Fruit fly (Drosophila melanogaster) whole organism, pupa: Measurements from ENCODE around the gene ball.

ENCODE experiments used
- CG10348 ChIP-seq: fragments of 200-800 bp; sonication (Bioruptor generic); IDR thresholded peaks from 2 replicates; pipeline ENCODE4 v1.3.6; 2022; ENCODE audit warnings: missing biosample characterization, missing genetic modification characterization
- CG12605 ChIP-seq: fragments of 200-800 bp; sonication (Bioruptor generic); IDR thresholded peaks from 2 replicates; pipeline ENCODE4 v1.3.6; 2022; ENCODE audit warnings: missing biosample characterization, missing genetic modification characterization
- CG13204 ChIP-seq: fragments of 200-800 bp; sonication (Bioruptor generic); optimal IDR thresholded peaks from 2 replicates; lab custom pipeline; 2018; ENCODE audit warnings: missing biosample characterization, mild to moderate bottlenecking, missing genetic modification characterization, moderate library complexity
- CG14655 ChIP-seq: fragments of 200-800 bp; sonication (Bioruptor generic); optimal IDR thresholded peaks from 3 replicates; lab custom pipeline; 2017; ENCODE audit warnings: mild to moderate bottlenecking, missing biosample characterization, missing genetic modification reagents, missing genetic modification characterization
- CG15710 ChIP-seq: fragments of 200-800 bp; sonication (Bioruptor generic); optimal IDR thresholded peaks from 2 replicates; lab custom pipeline; 2018; ENCODE audit warnings: missing biosample characterization, mild to moderate bottlenecking, missing genetic modification characterization, moderate library complexity
- CG17806 ChIP-seq: fragments of 200-800 bp; sonication (Bioruptor generic); optimal IDR thresholded peaks from 2 replicates; lab custom pipeline; 2018; ENCODE audit warnings: missing biosample characterization, mild to moderate bottlenecking, missing genetic modification characterization, moderate library complexity
- CG32121 ChIP-seq: fragments of 200-800 bp; sonication (Bioruptor generic); IDR thresholded peaks from 2 replicates; pipeline ENCODE4 v1.3.6; 2022; ENCODE audit warnings: missing biosample characterization, missing genetic modification characterization
- CG34367 ChIP-seq: fragments of 200-800 bp; sonication (Bioruptor generic); optimal IDR thresholded peaks from 2 replicates; lab custom pipeline; 2018; ENCODE audit warnings: missing biosample characterization, mild to moderate bottlenecking, missing genetic modification characterization
- CG4496 ChIP-seq: fragments of 200-800 bp; sonication (Bioruptor generic); IDR thresholded peaks from 3 replicates; pipeline ENCODE4 v1.3.6; 2022; ENCODE audit warnings: missing biosample characterization, missing genetic modification characterization
- CG8159 ChIP-seq: fragments of 200-800 bp; sonication (Bioruptor generic); optimal IDR thresholded peaks from 3 replicates; lab custom pipeline; 2018; ENCODE audit warnings: missing biosample characterization, mild to moderate bottlenecking, missing genetic modification characterization, moderate library complexity
- CG8301 ChIP-seq: fragments of 200-800 bp; sonication (Bioruptor generic); optimal IDR thresholded peaks from 2 replicates; lab custom pipeline; 2018; ENCODE audit warnings: missing biosample characterization, mild to moderate bottlenecking, missing genetic modification characterization
- CG9948 ChIP-seq: fragments of 200-800 bp; sonication (Bioruptor generic); optimal IDR thresholded peaks from 2 replicates; lab custom pipeline; 2018; ENCODE audit warnings: missing biosample characterization, mild to moderate bottlenecking, missing genetic modification characterization, moderate library complexity
- D1 ChIP-seq: fragments of 200-800 bp; sonication (Bioruptor generic); optimal IDR thresholded peaks from 2 replicates; lab custom pipeline; 2018; ENCODE audit warnings: missing biosample characterization, mild to moderate bottlenecking, missing genetic modification characterization, moderate library complexity
- EcR ChIP-seq: fragments of 200-800 bp; sonication (Bioruptor generic); optimal IDR thresholded peaks from 3 replicates; lab custom pipeline; 2019; ENCODE audit warnings: missing biosample characterization, missing genetic modification characterization, mild to moderate bottlenecking, moderate library complexity, missing genetic modification reagents
- Ets98B ChIP-seq: fragments of 200-800 bp; sonication (Bioruptor generic); IDR thresholded peaks from 2 replicates; pipeline ENCODE4 v1.3.6; 2022; ENCODE audit warnings: missing biosample characterization, missing genetic modification characterization
- Pif1A ChIP-seq: fragments of 200-800 bp; sonication (Bioruptor generic); optimal IDR thresholded peaks from 3 replicates; lab custom pipeline; 2016; ENCODE audit warnings: missing biosample characterization, missing genetic modification characterization
- Pif1B ChIP-seq: fragments of 200-800 bp; sonication (Bioruptor generic); optimal IDR thresholded peaks from 3 replicates; lab custom pipeline; 2016; ENCODE audit warnings: missing biosample characterization, missing genetic modification characterization
- Snoo ChIP-seq: fragments of 200-800 bp; sonication (Bioruptor generic); optimal IDR thresholded peaks from 3 replicates; lab custom pipeline; 2017; ENCODE audit warnings: missing biosample characterization, mild to moderate bottlenecking, missing genetic modification characterization, inconsistent platforms
- fd96Ca ChIP-seq: fragments of 200-800 bp; sonication (Bioruptor generic); IDR thresholded peaks from 3 replicates; pipeline ENCODE4 v1.3.6; 2022; ENCODE audit warnings: missing biosample characterization, missing genetic modification characterization
- gl ChIP-seq: fragments of 200-800 bp; sonication (Bioruptor generic); optimal IDR thresholded peaks from 2 replicates; lab custom pipeline; 2018; ENCODE audit warnings: missing biosample characterization, mild to moderate bottlenecking, missing genetic modification characterization
- rn ChIP-seq: fragments of 200-800 bp; sonication (Bioruptor generic); IDR thresholded peaks from 2 replicates; pipeline ENCODE4 v1.3.6; 2022; ENCODE audit warnings: missing biosample characterization, missing genetic modification characterization

ball gene

DNA sequence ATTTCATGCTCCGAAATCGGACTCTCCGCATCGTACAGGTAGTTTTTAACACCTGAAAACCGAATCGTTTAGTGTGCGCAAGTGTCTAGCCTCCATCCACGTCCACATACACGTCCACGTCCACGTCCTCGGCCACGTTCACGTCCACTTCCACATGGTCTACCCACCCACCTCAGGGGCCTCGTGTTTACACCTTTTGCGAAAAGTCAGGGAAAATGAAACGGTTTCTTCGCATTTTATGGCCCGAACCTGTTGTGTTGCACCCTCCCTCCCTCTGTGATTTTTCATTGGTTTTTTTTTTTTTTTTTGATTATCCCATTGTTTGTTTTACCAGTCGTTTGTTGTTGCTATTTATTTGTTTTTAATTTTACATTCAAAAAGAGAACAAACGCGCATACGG lies 20.5 kb upstream of the ball start:
- no peak for TF ChIP-seq rn (GFP tag; lab: Robert Waterston, UW)
- no peak for TF ChIP-seq CG32121 (GFP tag; lab: Robert Waterston, UW)
- TF ChIP-seq CG15710 (tag; lab: Kevin White, UChicago): no peak
- TF ChIP-seq Pif1A (GFP tag; lab: Kevin White, UChicago): no peak
- no peak for TF ChIP-seq Pif1B (GFP tag; lab: Kevin White, UChicago)
- no peak for TF ChIP-seq fd96Ca
- TF ChIP-seq CG13204 (GFP tag; lab: Kevin White, UChicago): no peak
- no peak for TF ChIP-seq CG8301 (tag; lab: Kevin White, UChicago)
- TF ChIP-seq Snoo (tag; lab: Kevin White, UChicago): no peak
- TF ChIP-seq gl (tag; lab: Kevin White, UChicago): no peak

DNA sequence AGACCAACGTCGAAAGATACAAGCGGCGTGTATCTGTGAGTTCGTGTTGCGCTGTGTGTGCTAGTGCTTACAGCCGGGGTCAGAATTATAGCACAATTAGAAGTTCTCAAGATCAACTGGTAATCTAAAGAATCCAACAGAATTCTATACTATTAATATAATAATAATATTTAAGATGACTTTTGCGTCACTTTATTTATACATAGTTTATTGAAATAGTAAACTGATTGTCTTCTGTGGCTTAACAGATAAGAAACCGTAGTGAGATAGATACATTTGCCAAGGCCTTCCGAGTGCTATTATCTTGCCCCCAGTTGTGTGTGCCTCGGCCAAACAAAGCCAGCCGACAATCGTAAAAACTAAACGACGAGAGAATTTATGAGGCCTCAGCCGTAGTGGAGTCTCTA lies 19.7 kb upstream of the ball start:
- peak; percentile 36 for TF ChIP-seq D1
- TF ChIP-seq Pif1A (GFP tag; lab: Kevin White, UChicago): peak; percentile 62
- peak; percentile 58 for TF ChIP-seq Snoo (tag; lab: Kevin White, UChicago)
- TF ChIP-seq CG4496: peak; percentile 68
- peak; percentile 58 for TF ChIP-seq CG13204 (GFP tag; lab: Kevin White, UChicago)
- peak; percentile 90 for TF ChIP-seq CG14655 (GFP tag; lab: Kevin White, UChicago)
- TF ChIP-seq CG32121 (GFP tag; lab: Robert Waterston, UW): peak; percentile 68
- TF ChIP-seq EcR: peak; percentile 72
- peak; percentile 88 for TF ChIP-seq CG9948 (tag; lab: Kevin White, UChicago)
- TF ChIP-seq CG15710 (tag; lab: Kevin White, UChicago): peak; percentile 85
- TF ChIP-seq Pif1B (GFP tag; lab: Kevin White, UChicago): peak; percentile 77
- TF ChIP-seq Ets98B (GFP tag; lab: Robert Waterston, UW): peak; percentile 63
- TF ChIP-seq CG17806 (tag; lab: Kevin White, UChicago): peak; percentile 82
- peak; percentile 88 for TF ChIP-seq CG8159 (tag; lab: Kevin White, UChicago)
- peak; percentile 41 for TF ChIP-seq rn (GFP tag; lab: Robert Waterston, UW)
- peak; percentile 64 for TF ChIP-seq CG12605 (GFP tag; lab: Robert Waterston, UW)
- TF ChIP-seq CG8301 (tag; lab: Kevin White, UChicago): peak; percentile 80
- TF ChIP-seq CG10348 (GFP tag; lab: Robert Waterston, UW): no peak
- TF ChIP-seq gl (tag; lab: Kevin White, UChicago): peak; percentile 69
- peak; percentile 80 for TF ChIP-seq fd96Ca
- peak; percentile 76 for TF ChIP-seq CG34367 (tag; lab: Kevin White, UChicago)

DNA sequence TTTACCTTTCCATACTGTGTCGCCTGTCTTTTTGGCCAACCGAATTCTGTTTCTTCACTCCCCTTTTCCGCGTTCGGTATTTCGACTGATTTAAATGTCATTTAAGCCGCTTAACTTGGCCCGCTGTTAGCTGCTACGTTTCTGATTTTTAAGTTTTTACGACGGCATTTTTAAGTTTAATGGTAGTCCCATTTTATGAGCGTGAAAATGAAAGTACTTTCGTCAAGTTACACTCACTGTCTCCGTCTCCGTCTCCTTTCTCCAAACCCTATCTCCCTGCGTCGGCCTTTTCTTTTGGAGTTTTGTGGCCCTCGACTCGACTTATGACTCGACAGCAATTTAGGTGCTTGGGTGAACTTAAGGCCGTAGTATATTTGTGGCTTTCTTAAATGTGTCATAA lies 18.6 kb upstream of the ball start:
- TF ChIP-seq CG34367 (tag; lab: Kevin White, UChicago) (no peak), Snoo (tag; lab: Kevin White, UChicago) (no peak), gl (tag; lab: Kevin White, UChicago) (no peak), EcR (no peak), Pif1A (GFP tag; lab: Kevin White, UChicago) (no peak), CG14655 (GFP tag; lab: Kevin White, UChicago) (no peak), CG17806 (tag; lab: Kevin White, UChicago) (no peak), fd96Ca (no peak), rn (GFP tag; lab: Robert Waterston, UW) (no peak), CG8301 (tag; lab: Kevin White, UChicago) (no peak), CG8159 (tag; lab: Kevin White, UChicago) (no peak), Pif1B (GFP tag; lab: Kevin White, UChicago) (no peak), CG4496 (no peak)

DNA sequence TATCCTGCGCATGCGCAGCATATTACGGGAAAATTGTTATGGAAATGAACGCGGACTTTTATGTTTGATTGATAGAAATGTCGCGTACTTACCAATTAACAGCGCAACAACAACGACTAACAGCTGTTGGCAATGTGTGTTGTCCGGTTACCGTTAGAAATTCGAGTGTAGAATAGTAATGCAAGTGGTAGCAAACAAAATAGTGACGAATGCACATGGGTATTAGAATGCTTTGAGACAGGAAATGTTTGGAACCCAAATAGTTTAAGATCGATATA lies 16.3 kb upstream of the ball start:
- no peak for TF ChIP-seq CG8159 (tag; lab: Kevin White, UChicago)
- 0 out of 3 replicates have a peak, but pooled peaks have one; percentile 16 for TF ChIP-seq CG4496
- no peak for TF ChIP-seq CG13204 (GFP tag; lab: Kevin White, UChicago)
- no peak for TF ChIP-seq Pif1B (GFP tag; lab: Kevin White, UChicago)
- TF ChIP-seq CG10348 (GFP tag; lab: Robert Waterston, UW): no peak

DNA sequence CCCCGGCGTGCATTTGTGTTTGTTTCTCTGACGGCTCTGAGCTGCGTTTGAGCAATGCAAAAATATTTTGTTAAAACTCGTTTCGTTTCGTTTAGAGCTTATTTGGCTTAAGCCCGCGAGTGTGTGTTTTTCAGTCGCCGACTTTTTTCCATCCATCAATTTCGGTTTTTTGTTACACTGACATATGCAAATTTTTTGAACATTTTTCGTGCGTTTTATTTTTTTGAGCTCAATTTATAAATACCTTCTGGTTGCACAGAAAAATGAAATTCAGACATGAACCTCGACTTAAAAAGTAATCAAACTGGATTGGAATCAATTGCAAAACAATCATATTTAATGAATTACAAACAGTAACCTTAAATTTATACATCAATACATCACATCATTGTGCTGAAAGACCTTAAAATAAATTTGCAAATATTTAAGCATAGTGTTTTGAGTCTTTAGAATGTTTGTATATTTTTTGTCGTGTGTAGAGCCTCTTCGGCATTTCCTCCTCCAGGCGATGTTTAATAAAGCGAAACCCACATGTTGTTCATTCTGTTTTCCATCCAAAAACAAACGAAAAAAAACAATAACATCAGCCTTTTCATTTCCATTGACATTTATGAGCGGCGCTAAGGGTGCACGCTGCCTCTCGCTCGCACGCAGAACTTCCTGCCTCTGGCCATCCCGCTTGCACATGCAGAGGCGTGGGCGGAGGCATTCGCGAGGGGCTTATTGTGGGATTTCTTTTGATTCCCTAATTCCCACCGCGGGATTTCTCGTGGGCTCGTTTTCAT lies 15.8 kb upstream of the ball start:
- peak; percentile 17 for TF ChIP-seq CG13204 (GFP tag; lab: Kevin White, UChicago)
- no peak for TF ChIP-seq CG12605 (GFP tag; lab: Robert Waterston, UW)
- peak; percentile 10 for TF ChIP-seq CG8159 (tag; lab: Kevin White, UChicago)

DNA sequence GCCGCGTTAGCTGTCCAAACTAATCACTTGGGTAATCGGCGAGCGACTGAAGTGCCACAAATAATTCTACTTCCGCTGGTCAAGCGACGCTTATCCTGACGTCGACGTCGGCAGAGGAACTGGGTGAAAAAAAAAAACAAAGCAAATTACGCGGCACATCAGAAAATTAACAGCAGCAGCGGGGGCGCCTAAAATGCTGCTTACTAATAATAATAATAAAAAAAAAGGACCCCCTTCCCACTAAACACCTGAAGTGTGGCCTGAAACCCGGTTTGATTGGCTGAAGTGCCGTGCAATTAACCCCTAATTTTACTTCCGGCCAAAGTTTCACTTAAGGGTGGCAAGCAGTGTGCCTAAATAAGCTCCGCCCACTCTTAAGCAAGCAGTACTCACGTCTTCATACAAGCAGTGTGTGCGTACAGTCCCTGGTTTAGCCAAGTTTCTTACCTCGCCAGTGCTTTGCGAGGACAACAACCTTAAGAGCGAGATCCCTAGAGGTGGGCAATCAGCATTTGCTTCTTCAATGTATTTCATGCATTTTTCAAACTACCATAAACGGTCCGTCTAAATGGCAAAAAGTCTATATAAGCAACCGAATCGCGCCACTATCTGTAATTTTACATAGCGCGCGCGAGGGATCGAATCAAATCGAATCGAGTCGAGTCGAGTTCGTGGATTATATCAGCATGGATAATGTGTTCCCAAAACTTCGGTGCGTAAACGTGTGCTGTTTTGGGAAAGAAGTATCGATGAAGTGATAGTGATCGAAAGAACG lies 14.7 kb upstream of the ball start, which contains the start of the genes ro and T48:
Gene ro (minus strand): TSS at position 51 of the 775 bp plus-strand sequence.
Gene T48 (plus strand): TSS at position 614 of the 775 bp plus-strand sequence.
- TF ChIP-seq fd96Ca (peak; percentile 36; the same call in 1 of the 3 replicates), Snoo (tag; lab: Kevin White, UChicago) (peak; percentile 13), CG4496 (peak; percentile 57; the same call in 2 of the 3 replicates), gl (tag; lab: Kevin White, UChicago) (no peak), rn (GFP tag; lab: Robert Waterston, UW) (0 out of 2 replicates have a peak, but pooled peaks have one; percentile 6)
- TF ChIP-seq, all 21 proteins: peak for 4
